Worm (Caenorhabditis elegans) whole organism, L4/young adult: ENCODE data around the gene grl-3.

Source experiments
- W03F9.2 ChIP-seq: fragments of 150-350 bp; optimal IDR thresholded peaks from 2 replicates; lab custom pipeline; 2014; ENCODE audit warnings: missing biosample characterization, missing genetic modification characterization
- dao-5 ChIP-seq: sonication (generic microtip); optimal IDR thresholded peaks from 2 replicates; lab custom pipeline; 2016; ENCODE audit warnings: missing genotype, missing genetic modification characterization, moderate library complexity, missing compliant biosample characterization
- him-1 ChIP-seq: sonication (generic microtip); optimal IDR thresholded peaks from 2 replicates; lab custom pipeline; 2016; ENCODE audit warnings: missing genotype, missing genetic modification reagents, missing genetic modification characterization, missing compliant biosample characterization

- TF ChIP-seq W03F9.2 (tag; lab: Kevin White, UChicago), result no peak
- TF ChIP-seq him-1 (tag; lab: Kevin White, UChicago), result no peak
- no peak for TF ChIP-seq dao-5 (tag; lab: Kevin White, UChicago)
Observed at ce11 chrV:11385060-11385459, 26.3 kb upstream of the grl-3 start, which contains the start of gene col-154.
